Fruit fly (Drosophila melanogaster) whole organism, adult: ENCODE data around the gene CG14034.

Source experiments
- CG11617 ChIP-seq: fragments of 200-800 bp; sonication (Bioruptor generic); optimal IDR thresholded peaks from 2 replicates; lab custom pipeline; 2017; ENCODE audit warnings: mild to moderate bottlenecking, missing biosample characterization, missing genetic modification reagents, missing genetic modification characterization
- CG12768 ChIP-seq: fragments of 200-800 bp; sonication (Bioruptor generic); optimal IDR thresholded peaks from 2 replicates; lab custom pipeline; 2017; ENCODE audit warnings: missing biosample characterization, missing genetic modification characterization, mild to moderate bottlenecking, moderate library complexity, missing genetic modification reagents
- CG14711 ChIP-seq: fragments of 200-800 bp; sonication (Bioruptor generic); optimal IDR thresholded peaks from 2 replicates; lab custom pipeline; 2018; ENCODE audit warnings: missing biosample characterization, mild to moderate bottlenecking, missing genetic modification characterization, moderate library complexity
- CG1620 ChIP-seq: fragments of 200-800 bp; sonication (Bioruptor generic); optimal IDR thresholded peaks from 2 replicates; lab custom pipeline; 2016; ENCODE audit warnings: missing biosample characterization, missing genetic modification characterization
- CG33017 ChIP-seq: fragments of 200-800 bp; sonication (Bioruptor generic); optimal IDR thresholded peaks from 2 replicates; lab custom pipeline; 2018; ENCODE audit warnings: missing biosample characterization, mild to moderate bottlenecking, missing genetic modification characterization, moderate library complexity
- CG5204 ChIP-seq: fragments of 200-800 bp; sonication (Bioruptor generic); optimal IDR thresholded peaks from 2 replicates; lab custom pipeline; 2016; ENCODE audit warnings: missing biosample characterization, missing genetic modification characterization
- CG7045 ChIP-seq: fragments of 200-800 bp; sonication (Bioruptor generic); optimal IDR thresholded peaks from 2 replicates; lab custom pipeline; 2017; ENCODE audit warnings: missing biosample characterization, mild to moderate bottlenecking, missing genetic modification characterization
- CG7101 ChIP-seq: fragments of 200-800 bp; sonication (Bioruptor generic); optimal IDR thresholded peaks from 2 replicates; lab custom pipeline; 2018; ENCODE audit warnings: missing biosample characterization, mild to moderate bottlenecking, missing genetic modification characterization, moderate library complexity
- Clk ChIP-seq: fragments of 200-800 bp; sonication (Bioruptor generic); optimal IDR thresholded peaks from 2 replicates; lab custom pipeline; 2017; ENCODE audit warnings: missing biosample characterization, missing genetic modification characterization
- Crg-1 ChIP-seq: fragments of 200-800 bp; sonication (Bioruptor generic); optimal IDR thresholded peaks from 2 replicates; lab custom pipeline; 2016; ENCODE audit warnings: missing biosample characterization, missing genetic modification characterization
- Hr96 ChIP-seq: fragments of 200-800 bp; sonication (Bioruptor generic); optimal IDR thresholded peaks from 2 replicates; lab custom pipeline; 2016; ENCODE audit warnings: missing biosample characterization, missing genetic modification characterization
- Mnt ChIP-seq: fragments of 200-800 bp; sonication (Bioruptor generic); optimal IDR thresholded peaks from 2 replicates; lab custom pipeline; 2016; ENCODE audit warnings: missing biosample characterization, mild to moderate bottlenecking, missing genetic modification characterization
- bab1 ChIP-seq: fragments of 200-800 bp; sonication (Bioruptor generic); optimal IDR thresholded peaks from 3 replicates; lab custom pipeline; 2019; ENCODE audit warnings: missing biosample characterization, mild to moderate bottlenecking, missing genetic modification characterization, moderate library complexity
- cic ChIP-seq: fragments of 200-800 bp; sonication (Bioruptor generic); optimal IDR thresholded peaks from 2 replicates; lab custom pipeline; 2017; ENCODE audit warnings: missing biosample characterization, mild to moderate bottlenecking, missing genetic modification characterization, moderate library complexity
- cnc ChIP-seq, 2 experiments: fragments of >200 bp; optimal IDR thresholded peaks; 2 replicates each; lab custom pipeline; 2017
- kay ChIP-seq: fragments of 200-800 bp; sonication (Bioruptor generic); peaks from one replicate; lab custom pipeline; 2016; ENCODE audit warnings: missing biosample characterization, missing genetic modification characterization, borderline replicate concordance
- ovo ChIP-seq: fragments of 200-800 bp; sonication (Bioruptor generic); optimal IDR thresholded peaks from 2 replicates; lab custom pipeline; 2016; ENCODE audit warnings: missing biosample characterization, missing genetic modification characterization
- pad ChIP-seq: fragments of 200-800 bp; sonication (Bioruptor generic); optimal IDR thresholded peaks from 3 replicates; lab custom pipeline; 2017; ENCODE audit warnings: missing biosample characterization, missing genetic modification characterization, mild to moderate bottlenecking, moderate library complexity, missing genetic modification reagents
- tj ChIP-seq: fragments of 200-800 bp; sonication (Bioruptor generic); optimal IDR thresholded peaks from 3 replicates; lab custom pipeline; 2017; ENCODE audit warnings: missing biosample characterization, mild to moderate bottlenecking, missing genetic modification characterization, moderate library complexity
- toe ChIP-seq: fragments of 200-800 bp; sonication (Bioruptor generic); optimal IDR thresholded peaks from 2 replicates; lab custom pipeline; 2016; ENCODE audit warnings: missing biosample characterization, missing genetic modification characterization

Gene CG14034

DNA sequence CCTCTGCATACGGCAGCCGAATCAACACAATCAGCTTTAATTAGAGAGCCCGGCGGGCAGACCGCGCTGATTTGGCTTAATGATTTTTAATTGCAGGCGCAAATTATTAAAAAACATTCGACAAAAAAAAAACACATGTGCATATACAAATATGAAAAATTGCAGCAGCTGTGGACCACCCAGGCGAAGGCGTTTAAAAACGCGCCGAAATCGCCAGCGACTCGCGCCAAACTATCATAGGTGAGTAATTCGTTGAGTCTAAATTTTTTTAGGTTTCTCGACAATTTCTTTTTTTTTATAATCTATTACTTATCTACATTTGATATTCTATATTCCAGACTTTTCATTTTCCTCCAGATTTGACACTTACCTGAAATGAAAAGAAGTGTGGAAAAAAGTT is 12.9 kb upstream of the CG14034 start:
- TF ChIP-seq Clk (GFP tag; lab: Kevin White, UChicago) (no peak), cnc (optimal IDR thresholded peaks at IDR 0.05; lab: Kevin White, UChicago) (no peak), toe (no peak), Hr96 (GFP tag; lab: Kevin White, UChicago) (no peak), CG11617 (no peak), CG7045 (GFP tag; lab: Kevin White, UChicago) (no peak), pad (GFP tag; lab: Kevin White, UChicago) (no peak), CG33017 (no peak), CG7101 (no peak), tj (GFP tag; lab: Kevin White, UChicago) (no peak), CG5204 (GFP tag; lab: Kevin White, UChicago) (no peak), ovo (GFP tag; lab: Kevin White, UChicago) (no peak), bab1 (GFP tag; lab: Kevin White, UChicago) (no peak), kay (GFP tag; lab: Kevin White, UChicago) (no peak), Crg-1 (GFP tag; lab: Kevin White, UChicago) (no peak)

- TF ChIP-seq ovo (GFP tag; lab: Kevin White, UChicago) (no peak), CG14711 (tag; lab: Kevin White, UChicago) (no peak), toe (no peak), Crg-1 (GFP tag; lab: Kevin White, UChicago) (no peak), CG7045 (GFP tag; lab: Kevin White, UChicago) (no peak), CG11617 (no peak)
Observed at dm6 chr2L:5228581-5229077, 12.3 kb upstream of the CG14034 start.

- TF ChIP-seq cnc (optimal IDR thresholded peaks at IDR 0.05; lab: Kevin White, UChicago) (no peak), pad (GFP tag; lab: Kevin White, UChicago) (no peak), Crg-1 (GFP tag; lab: Kevin White, UChicago) (no peak), Mnt (GFP tag; lab: Kevin White, UChicago) (no peak), CG14711 (tag; lab: Kevin White, UChicago) (no peak), kay (GFP tag; lab: Kevin White, UChicago) (no peak), CG33017 (no peak), Clk (GFP tag; lab: Kevin White, UChicago) (no peak), cic (GFP tag; lab: Kevin White, UChicago) (no peak), tj (GFP tag; lab: Kevin White, UChicago) (no peak), CG7045 (GFP tag; lab: Kevin White, UChicago) (no peak), CG1620 (GFP tag; lab: Kevin White, UChicago) (no peak), bab1 (GFP tag; lab: Kevin White, UChicago) (no peak), CG5204 (GFP tag; lab: Kevin White, UChicago) (no peak)
Observed at dm6 chr2L:5226891-5227554, 10.7 kb upstream of the CG14034 start.

DNA sequence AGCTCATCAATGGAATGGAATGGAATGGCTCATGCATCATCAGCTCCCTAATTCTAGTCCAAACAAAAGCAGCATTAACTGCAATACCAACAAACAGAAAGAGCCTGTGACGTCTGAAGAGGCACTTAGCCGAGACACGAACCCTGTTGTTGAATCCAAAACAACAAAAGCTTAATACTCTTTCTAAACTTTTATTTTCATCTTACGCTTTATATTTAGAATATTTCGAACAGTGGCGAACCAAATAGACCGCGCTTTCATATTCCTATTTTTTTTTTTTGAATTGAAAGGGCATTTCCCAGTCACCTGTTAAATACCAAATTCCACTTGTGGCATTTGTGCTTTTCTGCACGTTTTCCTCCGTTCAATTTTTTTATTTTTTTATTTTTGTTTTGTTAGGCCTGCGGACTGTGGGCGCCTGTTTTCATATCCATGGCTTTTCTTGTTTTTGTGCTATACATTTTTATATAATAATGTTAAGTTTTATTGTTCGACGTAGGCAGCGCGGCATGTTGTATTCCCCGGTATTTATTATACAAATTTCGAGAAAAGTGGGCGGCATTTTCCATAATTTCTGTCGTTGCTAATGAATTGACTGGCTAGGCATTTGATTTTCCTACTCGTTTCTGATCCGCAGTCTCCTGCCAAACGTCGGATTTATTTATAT is 9.3 kb upstream of the CG14034 start:
- TF ChIP-seq CG11617 (no peak), toe (no peak), cic (GFP tag; lab: Kevin White, UChicago) (no peak), Mnt (GFP tag; lab: Kevin White, UChicago) (no peak), CG12768 (GFP tag; lab: Kevin White, UChicago) (no peak), pad (GFP tag; lab: Kevin White, UChicago) (no peak), CG33017 (no peak), CG7045 (GFP tag; lab: Kevin White, UChicago) (no peak)

dm6 chr2L:5224724-5225319 is 8.5 kb upstream of the CG14034 start:
- peak; percentile 89 for TF ChIP-seq kay (GFP tag; lab: Kevin White, UChicago)
- peak; percentile 19 for TF ChIP-seq CG33017
- TF ChIP-seq bab1 (GFP tag; lab: Kevin White, UChicago) = no peak
- peak; percentile 18 for TF ChIP-seq CG7045 (GFP tag; lab: Kevin White, UChicago)

DNA sequence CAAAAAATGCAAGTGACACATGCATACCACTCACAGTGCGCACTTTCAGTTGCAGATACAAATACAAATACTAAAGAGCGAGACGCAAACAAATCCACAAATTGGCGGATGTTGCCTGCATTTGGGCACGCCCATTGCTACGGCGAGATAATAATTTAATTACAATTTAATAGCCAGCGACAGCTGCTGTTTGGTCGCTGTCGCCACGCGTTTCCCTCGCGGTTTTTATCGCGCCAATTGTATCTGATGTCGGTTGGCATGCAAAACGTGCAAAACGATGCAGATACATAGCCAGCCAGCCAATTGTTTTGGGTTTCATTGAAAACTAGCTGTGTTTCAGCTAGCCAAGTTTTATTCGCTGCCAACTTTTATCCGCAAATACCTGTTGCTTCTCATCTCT is 7.0 kb upstream of the CG14034 start:
- TF ChIP-seq ovo (GFP tag; lab: Kevin White, UChicago) = no peak
- no peak for TF ChIP-seq Hr96 (GFP tag; lab: Kevin White, UChicago)
- no peak for TF ChIP-seq Crg-1 (GFP tag; lab: Kevin White, UChicago)
- no peak for TF ChIP-seq CG5204 (GFP tag; lab: Kevin White, UChicago)
- TF ChIP-seq toe = peak; percentile 3
- TF ChIP-seq kay (GFP tag; lab: Kevin White, UChicago) = no peak
- TF ChIP-seq Mnt (GFP tag; lab: Kevin White, UChicago) = peak; percentile 11
- TF ChIP-seq CG7101 = no peak
- no peak for TF ChIP-seq CG33017
- TF ChIP-seq cic (GFP tag; lab: Kevin White, UChicago) = no peak
- TF ChIP-seq CG11617 = peak; percentile 18
- no peak for TF ChIP-seq CG7045 (GFP tag; lab: Kevin White, UChicago)
- TF ChIP-seq pad (GFP tag; lab: Kevin White, UChicago) = no peak
- TF ChIP-seq tj (GFP tag; lab: Kevin White, UChicago) = no peak
